Worm (Caenorhabditis elegans): ENCODE measurements around the gene F13H8.11.

The F13H8.11 gene

ce11 chrII:6257220-6257877 lies 2.5 kb downstream of the F13H8.11 start:
- TF ChIP-seq nhr-43 (tag; optimal IDR thresholded peaks at IDR 0.05; ENCODE audit: poor library complexity, severe bottlenecking) (peak; percentile 26), unc-62 (GFP tag; optimal IDR thresholded peaks at IDR 0.05) (no peak), nhr-25 (tag; optimal IDR thresholded peaks at IDR 0.05) (peak; percentile 2)

- TF ChIP-seq zag-1 (tag; optimal IDR thresholded peaks at IDR 0.05) (no peak), ztf-11 (tag; optimal IDR thresholded peaks at IDR 0.05) (no peak), fkh-10 (GFP tag; optimal IDR thresholded peaks at IDR 0.05) (no peak), pha-4 (tag; optimal IDR thresholded peaks at IDR 0.05) (no peak), nhr-28 (tag; optimal IDR thresholded peaks at IDR 0.05) (no peak), egl-5 (tag; optimal IDR thresholded peaks at IDR 0.05) (no peak), ztf-4 (tag; optimal IDR thresholded peaks at IDR 0.05) (no peak)
Observed at ce11 chrII:6256024-6256423, 3.8 kb downstream of the F13H8.11 start, which contains the start of gene F13H8.5. Gene F13H8.5 (minus strand): TSS chrII:6256124.

DNA sequence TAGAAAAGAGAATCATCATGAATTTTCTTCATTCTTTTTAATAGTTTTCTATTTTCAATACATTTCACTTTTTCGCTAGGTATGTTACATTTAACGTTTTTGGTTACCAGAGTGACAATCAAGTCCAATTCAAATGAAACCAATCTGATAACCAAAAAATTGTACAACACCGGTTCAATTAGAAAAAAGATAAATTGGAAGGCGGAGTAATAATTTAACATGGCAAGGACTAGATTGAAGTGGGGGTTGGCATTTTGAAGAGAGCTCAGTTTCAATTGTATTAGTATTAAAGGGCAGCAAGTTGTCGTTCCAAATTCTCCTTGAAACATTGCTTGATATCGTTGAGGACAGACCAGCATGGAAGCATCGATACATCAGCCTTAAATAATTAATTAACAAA lies 7.1 kb downstream of the F13H8.11 start:
- TF ChIP-seq nhr-237 (tag; optimal IDR thresholded peaks at IDR 0.05) (no peak), nhr-25 (tag; optimal IDR thresholded peaks at IDR 0.05) (no peak), ztf-11 (tag; optimal IDR thresholded peaks at IDR 0.05) (no peak), lin-39 (tag; optimal IDR thresholded peaks at IDR 0.05) (no peak), nhr-23 (tag; optimal IDR thresholded peaks at IDR 0.05) (no peak), aly-2 (tag; optimal IDR thresholded peaks at IDR 0.05) (peak; percentile 14), hmg-11 (tag; optimal IDR thresholded peaks at IDR 0.05) (no peak), ZK546.5 (tag; optimal IDR thresholded peaks at IDR 0.05) (no peak)

- TF ChIP-seq hmg-11 (tag; optimal IDR thresholded peaks at IDR 0.05) = peak; percentile 71
- peak; percentile 53 for TF ChIP-seq ceh-28 (tag; optimal IDR thresholded peaks at IDR 0.05)
- no peak for TF ChIP-seq ztf-4 (tag; optimal IDR thresholded peaks at IDR 0.05)
- TF ChIP-seq lin-15B (tag; optimal IDR thresholded peaks at IDR 0.05) = peak; percentile 84
- no peak for TF ChIP-seq mdl-1 (tag; optimal IDR thresholded peaks at IDR 0.05)
- TF ChIP-seq sea-2 (GFP tag; optimal IDR thresholded peaks at IDR 0.05) = no peak
- peak; percentile 88 for TF ChIP-seq nhr-25 (tag; optimal IDR thresholded peaks at IDR 0.05)
- TF ChIP-seq jun-1 (tag; optimal IDR thresholded peaks at IDR 0.05) = peak; percentile 18
- no peak for TF ChIP-seq mml-1 (tag; optimal IDR thresholded peaks at IDR 0.05)
- TF ChIP-seq pha-4 (tag; optimal IDR thresholded peaks at IDR 0.05) = peak; percentile 94
- TF ChIP-seq lsy-12 (tag; optimal IDR thresholded peaks at IDR 0.05) = no peak
- peak; percentile 91 for TF ChIP-seq lin-39 (tag; optimal IDR thresholded peaks at IDR 0.05)
- TF ChIP-seq ceh-82 (tag; optimal IDR thresholded peaks at IDR 0.05) = peak; percentile 6
- TF ChIP-seq aly-2 (tag; optimal IDR thresholded peaks at IDR 0.05) = no peak
- no peak for TF ChIP-seq ZK546.5 (tag; optimal IDR thresholded peaks at IDR 0.05)
- TF ChIP-seq nhr-23 (tag; optimal IDR thresholded peaks at IDR 0.05) = peak; percentile 77
- peak; percentile 20 for TF ChIP-seq R02D3.7 (tag; optimal IDR thresholded peaks at IDR 0.05)
- no peak for TF ChIP-seq fos-1 (tag; optimal IDR thresholded peaks at IDR 0.05)
- TF ChIP-seq snpc-4 (tag; optimal IDR thresholded peaks at IDR 0.05) = peak; percentile 79
- TF ChIP-seq elt-2 (tag; optimal IDR thresholded peaks at IDR 0.05) = peak; percentile 51
- TF ChIP-seq nhr-77 (tag; optimal IDR thresholded peaks at IDR 0.05) = no peak
- TF ChIP-seq unc-39 (tag; optimal IDR thresholded peaks at IDR 0.05) = no peak
- TF ChIP-seq elt-3 (tag; optimal IDR thresholded peaks at IDR 0.05) = peak in 1 of 3 experiments; percentile 4
- no peak for TF ChIP-seq nhr-237 (tag; optimal IDR thresholded peaks at IDR 0.05)
- TF ChIP-seq nhr-43 (tag; optimal IDR thresholded peaks at IDR 0.05; ENCODE audit: poor library complexity, severe bottlenecking) = peak; percentile 53
- no peak for TF ChIP-seq ztf-11 (tag; optimal IDR thresholded peaks at IDR 0.05)
- peak; percentile 8 for TF ChIP-seq egl-27 (tag; optimal IDR thresholded peaks at IDR 0.05)
- TF ChIP-seq egl-5 (tag; optimal IDR thresholded peaks at IDR 0.05) = peak; percentile 89
- TF ChIP-seq ceh-16 (tag; optimal IDR thresholded peaks at IDR 0.05) = no peak
- no peak for TF ChIP-seq elt-1 (tag; optimal IDR thresholded peaks at IDR 0.05)
- TF ChIP-seq fkh-2 (tag; optimal IDR thresholded peaks at IDR 0.05) = no peak
- no peak for TF ChIP-seq fkh-10 (GFP tag; optimal IDR thresholded peaks at IDR 0.05)
- TF ChIP-seq nhr-28 (tag; optimal IDR thresholded peaks at IDR 0.05) = no peak
- TF ChIP-seq eor-1 (tag; optimal IDR thresholded peaks at IDR 0.05) = no peak
- no peak for TF ChIP-seq zag-1 (tag; optimal IDR thresholded peaks at IDR 0.05)
- TF ChIP-seq ceh-9 (tag; optimal IDR thresholded peaks at IDR 0.05) = no peak
- TF ChIP-seq skn-1 (tag; optimal IDR thresholded peaks at IDR 0.05) = peak; percentile 72
- TF ChIP-seq nhr-11 (tag; optimal IDR thresholded peaks at IDR 0.05) = peak; percentile 53
- TF ChIP-seq unc-62 (GFP tag; optimal IDR thresholded peaks at IDR 0.05) = no peak
- TF ChIP-seq pqm-1 (tag; optimal IDR thresholded peaks at IDR 0.05) = peak; percentile 11
- TF ChIP-seq ama-1 (optimal IDR thresholded peaks at IDR 0.05) = peak; percentile 76
- TF ChIP-seq nhr-12 (tag; optimal IDR thresholded peaks at IDR 0.05) = no peak
- no peak for TF ChIP-seq daf-12 (tag; optimal IDR thresholded peaks at IDR 0.05)
- no peak for TF ChIP-seq nhr-76 (tag; optimal IDR thresholded peaks at IDR 0.05)
Observed at ce11 chrII:6250782-6251461, 8.9 kb downstream of the F13H8.11 start, which contains the start of gene phb-2. Gene phb-2 (plus strand): TSS chrII:6251411.

All from whole organism, L3 larva.